Worm (Caenorhabditis elegans) whole organism, mixed stage, embryonic: Measurements from ENCODE around the gene ZK1240.9.
A peak's percentile ranks its signal among the peaks of the same experiment; 100 is the strongest.

Source experiments
- M03D4.4 ChIP-seq: sonication (generic microtip); optimal IDR thresholded peaks from 2 replicates; lab custom pipeline; 2017; ENCODE audit warnings: mild to moderate bottlenecking, missing genetic modification characterization, missing compliant biosample characterization
- bed-3 ChIP-seq: fragments of 200-800 bp; sonication (Bioruptor generic); optimal IDR thresholded peaks from 3 replicates; lab custom pipeline; 2018; ENCODE audit warnings: mild to moderate bottlenecking, missing genetic modification characterization, moderate library complexity, missing compliant biosample characterization
- blmp-1 ChIP-seq: fragments of 150-350 bp; optimal IDR thresholded peaks from 2 replicates; lab custom pipeline; 2014; ENCODE audit warnings: missing biosample characterization, missing genetic modification characterization
- ceh-39 ChIP-seq: fragments of 150-350 bp; optimal IDR thresholded peaks from 2 replicates; lab custom pipeline; 2014; ENCODE audit warnings: missing biosample characterization, missing genetic modification characterization
- ceh-43 ChIP-seq: fragments of 200-800 bp; sonication (Bioruptor generic); optimal IDR thresholded peaks from 2 replicates; lab custom pipeline; 2018; ENCODE audit warnings: mild to moderate bottlenecking, missing genetic modification characterization, moderate library complexity, missing compliant biosample characterization
- ceh-83 ChIP-seq: fragments of 200-800 bp; sonication (Bioruptor generic); optimal IDR thresholded peaks from 2 replicates; lab custom pipeline; 2018; ENCODE audit warnings: mild to moderate bottlenecking, missing genetic modification characterization, missing compliant biosample characterization
- ces-1 ChIP-seq: fragments of 150-350 bp; optimal IDR thresholded peaks from 2 replicates; lab custom pipeline; 2014; ENCODE audit warnings: missing biosample characterization, missing genetic modification reagents, missing genetic modification characterization
- cnd-1 ChIP-seq: fragments of 200-800 bp; sonication (Bioruptor generic); optimal IDR thresholded peaks from 2 replicates; lab custom pipeline; 2018; ENCODE audit warnings: mild to moderate bottlenecking, missing genetic modification characterization, missing compliant biosample characterization
- elt-1 ChIP-seq: sonication (generic microtip); optimal IDR thresholded peaks from 2 replicates; lab custom pipeline; 2017; ENCODE audit warnings: missing genetic modification characterization, mild to moderate bottlenecking, missing compliant biosample characterization, antibody characterized with exemption, moderate library complexity, borderline replicate concordance; ENCODE audit not compliant: insufficient read depth
- elt-3 ChIP-seq: fragments of 150-350 bp; optimal IDR thresholded peaks from 2 replicates; lab custom pipeline; 2014; ENCODE audit warnings: missing biosample characterization, missing genetic modification characterization
- flh-1 ChIP-seq: fragments of 200-800 bp; sonication (Bioruptor generic); optimal IDR thresholded peaks from 2 replicates; lab custom pipeline; 2018; ENCODE audit warnings: mild to moderate bottlenecking, missing genetic modification characterization, moderate library complexity, missing compliant biosample characterization
- ham-2 ChIP-seq: fragments of 200-800 bp; sonication (Bioruptor generic); optimal IDR thresholded peaks from 2 replicates; lab custom pipeline; 2018; ENCODE audit warnings: mild to moderate bottlenecking, missing genetic modification characterization, missing compliant biosample characterization
- hlh-1 ChIP-seq: fragments of 150-350 bp; optimal IDR thresholded peaks from 2 replicates; lab custom pipeline; 2014; ENCODE audit warnings: missing biosample characterization, missing genetic modification reagents, missing genetic modification characterization
- lin-13 ChIP-seq: fragments of 150-350 bp; optimal IDR thresholded peaks from 2 replicates; lab custom pipeline; 2014; ENCODE audit warnings: missing biosample characterization, missing genetic modification characterization
- lsy-2 ChIP-seq: fragments of 150-350 bp; optimal IDR thresholded peaks from 2 replicates; lab custom pipeline; 2014; ENCODE audit warnings: missing biosample characterization, missing genetic modification characterization
- mab-5 ChIP-seq: fragments of 150-350 bp; optimal IDR thresholded peaks from 2 replicates; lab custom pipeline; 2014; ENCODE audit warnings: missing biosample characterization, missing genetic modification characterization
- mep-1 ChIP-seq: fragments of 150-350 bp; optimal IDR thresholded peaks from 2 replicates; lab custom pipeline; 2017; ENCODE audit warnings: missing biosample characterization, missing genetic modification reagents, missing genetic modification characterization, inconsistent platforms
- mls-2 ChIP-seq: sonication (generic microtip); optimal IDR thresholded peaks from 2 replicates; lab custom pipeline; 2016; ENCODE audit warnings: mild to moderate bottlenecking, missing genetic modification characterization, moderate library complexity, missing compliant biosample characterization
- nhr-12 ChIP-seq: fragments of 150-350 bp; optimal IDR thresholded peaks from 2 replicates; lab custom pipeline; 2014; ENCODE audit warnings: missing biosample characterization, missing genetic modification characterization
- nhr-2 ChIP-seq: fragments of 150-350 bp; optimal IDR thresholded peaks from 2 replicates; lab custom pipeline; 2014; ENCODE audit warnings: missing biosample characterization, missing genetic modification characterization
- nhr-28 ChIP-seq: fragments of 150-350 bp; optimal IDR thresholded peaks from 2 replicates; lab custom pipeline; 2014; ENCODE audit warnings: missing biosample characterization, missing genetic modification characterization
- nhr-76 ChIP-seq: sonication (generic microtip); optimal IDR thresholded peaks from 2 replicates; lab custom pipeline; 2017; ENCODE audit warnings: missing biosample characterization, missing genetic modification characterization
- pha-4 ChIP-seq: fragments of 150-350 bp; optimal IDR thresholded peaks from 2 replicates; lab custom pipeline; 2018; ENCODE audit warnings: missing biosample characterization, missing genetic modification reagents, missing genetic modification characterization
- sem-2 ChIP-seq: fragments of 200-800 bp; sonication (Bioruptor generic); optimal IDR thresholded peaks from 2 replicates; lab custom pipeline; 2018; ENCODE audit warnings: mild to moderate bottlenecking, missing genetic modification characterization, missing compliant biosample characterization
- snpc-4 ChIP-seq: fragments of 150-350 bp; optimal IDR thresholded peaks from 2 replicates; lab custom pipeline; 2014; ENCODE audit warnings: missing biosample characterization, missing genetic modification characterization
- tbx-8 ChIP-seq: fragments of 200-800 bp; sonication (Bioruptor generic); optimal IDR thresholded peaks from 2 replicates; lab custom pipeline; 2018; ENCODE audit warnings: mild to moderate bottlenecking, missing genetic modification characterization, moderate library complexity, missing compliant biosample characterization
- unc-39 ChIP-seq: fragments of 150-350 bp; optimal IDR thresholded peaks from 2 replicates; lab custom pipeline; 2014; ENCODE audit warnings: missing biosample characterization, missing genetic modification characterization
- unc-62 ChIP-seq: fragments of 150-350 bp; optimal IDR thresholded peaks from 2 replicates; lab custom pipeline; 2014; ENCODE audit warnings: missing biosample characterization, missing genetic modification reagents, missing genetic modification characterization
- zip-8 ChIP-seq: fragments of 150-350 bp; optimal IDR thresholded peaks from 2 replicates; lab custom pipeline; 2014; ENCODE audit warnings: missing biosample characterization, missing genetic modification characterization
- ztf-11 ChIP-seq: fragments of 150-350 bp; optimal IDR thresholded peaks from 2 replicates; lab custom pipeline; 2014; ENCODE audit warnings: missing biosample characterization, missing genetic modification characterization

The ZK1240.9 gene

DNA sequence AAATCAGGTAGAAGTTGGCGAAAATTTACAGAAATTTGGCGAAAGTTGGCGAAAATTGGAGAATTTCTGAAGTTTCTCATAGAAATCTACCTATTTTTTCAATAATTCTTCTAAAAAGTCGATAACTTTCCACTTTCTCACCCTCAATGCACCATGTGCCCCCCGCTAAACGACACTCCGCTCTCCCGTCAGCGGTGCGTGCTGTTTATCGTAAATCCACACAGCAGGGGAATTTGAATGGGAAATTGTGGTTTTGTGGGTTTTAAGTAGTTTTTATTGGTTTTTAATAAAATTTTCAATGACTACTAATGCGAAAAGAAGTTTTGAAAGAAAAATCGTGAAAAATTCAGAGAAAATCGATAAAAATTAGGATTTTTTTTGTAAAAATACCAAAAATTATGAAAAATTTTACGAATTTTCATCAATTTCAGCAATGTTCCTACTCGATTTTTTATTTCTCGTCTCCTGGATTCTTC is 24.1 kb downstream of the ZK1240.9 start, which contains the start of gene F43C11.6:
F43C11.6 (plus strand) TSS at position 426 of the 476 bp plus-strand sequence.
- TF ChIP-seq nhr-28: no peak
- no peak for TF ChIP-seq nhr-2 (tag; lab: Kevin White, UChicago)
- TF ChIP-seq flh-1 (GFP tag; lab: Kevin White, UChicago): no peak
- TF ChIP-seq lsy-2 (tag; lab: Kevin White, UChicago): peak; percentile 20
- no peak for TF ChIP-seq snpc-4 (tag; lab: Kevin White, UChicago)
- TF ChIP-seq sem-2 (GFP tag; lab: Kevin White, UChicago): no peak
- no peak for TF ChIP-seq nhr-12 (tag; lab: Kevin White, UChicago)
- TF ChIP-seq lin-13: peak; percentile 41
- TF ChIP-seq mep-1 (tag; lab: Kevin White, UChicago): peak; percentile 8
- TF ChIP-seq ceh-39 (tag; lab: Kevin White, UChicago): peak; percentile 26
- no peak for TF ChIP-seq M03D4.4 (tag; lab: Kevin White, UChicago)
- no peak for TF ChIP-seq elt-3 (tag; lab: Kevin White, UChicago)
- TF ChIP-seq ham-2 (GFP tag; lab: Kevin White, UChicago): no peak
- TF ChIP-seq ces-1 (GFP tag; lab: Kevin White, UChicago): no peak
- TF ChIP-seq mls-2: no peak
- TF ChIP-seq unc-62 (GFP tag; lab: Kevin White, UChicago): no peak
- no peak for TF ChIP-seq blmp-1 (tag; lab: Kevin White, UChicago)
- TF ChIP-seq unc-39 (tag; lab: Kevin White, UChicago): no peak
- no peak for TF ChIP-seq cnd-1 (tag; lab: Kevin White, UChicago)
- TF ChIP-seq elt-1 (tag; lab: Kevin White, UChicago): no peak
- no peak for TF ChIP-seq tbx-8
- no peak for TF ChIP-seq zip-8
- TF ChIP-seq ztf-11: no peak
- peak; percentile 13 for TF ChIP-seq hlh-1 (tag; lab: Kevin White, UChicago)

DNA sequence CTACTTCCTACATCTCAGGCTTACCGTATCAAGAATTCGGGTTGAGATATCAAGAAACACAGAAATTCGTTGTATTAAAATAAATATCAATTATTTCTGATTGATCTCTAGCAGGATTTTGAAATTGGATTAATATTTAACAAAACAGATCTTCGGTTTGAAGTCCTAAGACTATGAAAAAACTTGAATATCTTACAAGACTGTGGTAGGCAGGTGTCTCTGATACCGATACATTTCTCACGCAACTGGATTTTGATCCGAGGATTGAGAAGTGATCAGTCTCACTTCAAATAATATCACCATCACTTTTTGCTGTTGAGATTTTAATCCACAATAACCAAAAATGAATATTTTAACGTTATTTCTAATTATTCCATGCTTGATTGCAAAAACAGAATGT is 28.7 kb downstream of the ZK1240.9 start, which contains the start of gene F43C11.4:
F43C11.4 (plus strand) TSS at position 301 of the 400 bp plus-strand sequence.
- TF ChIP-seq ceh-43 (GFP tag; lab: Kevin White, UChicago) (no peak), nhr-12 (tag; lab: Kevin White, UChicago) (no peak), nhr-2 (tag; lab: Kevin White, UChicago) (no peak)

DNA sequence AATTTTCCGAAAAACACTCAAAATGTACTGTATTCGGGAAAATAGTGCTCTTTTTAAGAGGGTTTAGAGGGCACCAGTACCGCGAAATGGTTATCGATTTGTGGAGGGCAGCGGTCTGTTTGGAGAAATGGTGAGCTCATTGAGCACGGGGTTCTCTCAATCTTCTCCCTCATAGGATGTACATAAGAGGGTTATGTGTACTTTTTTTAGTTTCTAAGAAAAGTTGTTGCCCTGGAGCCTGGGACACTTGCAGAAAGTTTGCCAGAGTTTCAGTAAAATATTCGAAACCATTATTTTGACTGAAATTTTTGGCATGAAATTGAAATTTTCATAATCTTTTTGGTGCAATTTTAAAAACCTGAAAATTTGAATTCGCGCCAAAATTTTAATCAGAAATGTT is 34.6 kb downstream of the ZK1240.9 start, which contains the start of gene F43C11.10:
F43C11.10 (minus strand) TSS at position 101 of the 400 bp plus-strand sequence.
- TF ChIP-seq nhr-28 (no peak), ceh-43 (GFP tag; lab: Kevin White, UChicago) (no peak), ceh-83 (GFP tag; lab: Kevin White, UChicago) (no peak), snpc-4 (tag; lab: Kevin White, UChicago) (no peak), unc-39 (tag; lab: Kevin White, UChicago) (no peak), ham-2 (GFP tag; lab: Kevin White, UChicago) (no peak), blmp-1 (tag; lab: Kevin White, UChicago) (no peak), nhr-76 (no peak), bed-3 (no peak), lsy-2 (tag; lab: Kevin White, UChicago) (no peak), nhr-2 (tag; lab: Kevin White, UChicago) (no peak), zip-8 (no peak), flh-1 (GFP tag; lab: Kevin White, UChicago) (no peak), mls-2 (no peak), ces-1 (GFP tag; lab: Kevin White, UChicago) (no peak), unc-62 (GFP tag; lab: Kevin White, UChicago) (no peak), ztf-11 (no peak)

DNA sequence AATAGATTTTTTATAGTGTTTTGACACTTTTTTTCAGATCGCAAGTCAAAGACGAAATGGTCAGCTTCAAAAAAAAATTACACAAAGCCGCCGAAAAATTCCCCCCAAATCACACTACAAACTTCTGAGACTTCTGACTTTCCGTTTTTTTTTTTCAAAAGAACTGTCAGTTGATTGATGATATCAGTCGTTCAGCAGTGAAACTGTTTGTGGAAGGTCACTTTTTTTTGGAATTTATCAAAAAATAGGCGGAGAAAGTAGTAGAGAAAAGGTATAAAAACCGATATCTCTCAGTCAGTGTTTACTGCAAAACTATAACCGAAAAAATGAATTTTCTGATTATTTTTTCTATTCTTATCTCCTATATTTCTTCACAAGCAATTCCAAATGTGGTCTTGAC is 35.0 kb downstream of the ZK1240.9 start, which contains the start of gene F43C11.3:
F43C11.3 (plus strand) TSS at position 301 of the 400 bp plus-strand sequence.
- no peak for TF ChIP-seq hlh-1 (tag; lab: Kevin White, UChicago)
- no peak for TF ChIP-seq nhr-76
- TF ChIP-seq M03D4.4 (tag; lab: Kevin White, UChicago): no peak
- no peak for TF ChIP-seq lsy-2 (tag; lab: Kevin White, UChicago)
- no peak for TF ChIP-seq unc-39 (tag; lab: Kevin White, UChicago)

DNA sequence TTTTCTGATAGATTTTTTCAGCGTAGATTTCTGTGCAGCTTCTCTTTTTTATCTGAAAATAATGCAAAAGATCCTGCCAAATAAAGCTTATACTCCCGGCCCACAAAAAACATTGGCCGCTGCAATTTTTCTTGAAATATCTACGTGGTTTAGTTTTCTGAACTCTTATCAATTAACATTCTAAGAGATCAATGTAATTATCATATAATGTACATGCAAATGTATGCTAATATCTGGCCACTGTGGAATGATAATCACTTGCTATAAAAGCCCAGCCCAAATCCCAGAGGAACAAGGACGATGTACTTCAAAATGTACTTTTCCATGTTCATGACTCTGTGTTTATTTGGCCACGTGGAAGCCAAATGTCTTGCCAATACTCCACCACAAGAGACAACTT is 36.5 kb downstream of the ZK1240.9 start, which contains the start of gene F43C11.2:
F43C11.2 (plus strand) TSS at position 301 of the 400 bp plus-strand sequence.
- no peak for TF ChIP-seq mab-5 (tag; lab: Kevin White, UChicago)
- TF ChIP-seq M03D4.4 (tag; lab: Kevin White, UChicago): no peak
- TF ChIP-seq pha-4 (tag; lab: Kevin White, UChicago): no peak
- TF ChIP-seq bed-3: no peak
- TF ChIP-seq ceh-83 (GFP tag; lab: Kevin White, UChicago): no peak
- TF ChIP-seq sem-2 (GFP tag; lab: Kevin White, UChicago): no peak
- no peak for TF ChIP-seq tbx-8
